Fruit fly (Drosophila melanogaster) whole organism, prepupa: ENCODE measurements around the gene RAF2.

Experiments
- CG15336 ChIP-seq: fragments of 200-800 bp; sonication (Bioruptor generic); IDR thresholded peaks from 2 replicates; pipeline ENCODE4 v1.3.6; 2022; ENCODE audit warnings: missing biosample characterization, missing genetic modification characterization
- CG6854 ChIP-seq: fragments of 200-800 bp; sonication (Bioruptor generic); optimal IDR thresholded peaks from 2 replicates; lab custom pipeline; 2017; ENCODE audit warnings: missing biosample characterization, mild to moderate bottlenecking, missing genetic modification characterization

DNA sequence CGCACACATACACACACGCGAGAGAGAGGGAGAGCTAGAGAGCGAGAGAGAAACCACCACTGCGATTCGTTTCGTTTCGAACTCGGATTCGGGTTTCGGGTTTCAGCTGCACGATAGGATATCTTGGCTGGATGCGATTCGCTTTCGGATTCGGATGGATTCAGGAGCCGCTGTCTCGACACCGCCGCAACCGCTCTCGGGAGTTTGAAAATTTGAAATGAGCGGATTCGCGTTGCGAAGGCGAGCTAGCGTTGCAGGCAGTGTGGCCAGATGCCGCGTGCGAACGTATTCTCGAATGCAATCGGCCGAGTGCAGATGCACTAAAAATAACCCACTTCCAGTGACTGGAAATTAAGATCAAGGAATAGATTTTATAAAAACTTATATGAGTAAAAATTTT, 25.4 kb downstream of the RAF2 start, which contains the start of gene fax:
- TF ChIP-seq CG6854 (GFP tag; lab: Kevin White, UChicago) (peak; percentile 88), CG15336 (GFP tag; lab: Robert Waterston, UW) (peak; percentile 63; the same call in 1 of the 2 replicates)
